Worm (Caenorhabditis elegans): ENCODE results near the gene F38B6.6.

The F38B6.6 gene

ce11 chrX:6689985-6690384, at the start of gene F38B6.6:
Gene F38B6.6 (minus strand): TSS chrX:6690085.
- TF ChIP-seq F16B12.6 (tag; optimal IDR thresholded peaks at IDR 0.05): no peak
- TF ChIP-seq fkh-10 (GFP tag; optimal IDR thresholded peaks at IDR 0.05): peak; percentile 40

DNA sequence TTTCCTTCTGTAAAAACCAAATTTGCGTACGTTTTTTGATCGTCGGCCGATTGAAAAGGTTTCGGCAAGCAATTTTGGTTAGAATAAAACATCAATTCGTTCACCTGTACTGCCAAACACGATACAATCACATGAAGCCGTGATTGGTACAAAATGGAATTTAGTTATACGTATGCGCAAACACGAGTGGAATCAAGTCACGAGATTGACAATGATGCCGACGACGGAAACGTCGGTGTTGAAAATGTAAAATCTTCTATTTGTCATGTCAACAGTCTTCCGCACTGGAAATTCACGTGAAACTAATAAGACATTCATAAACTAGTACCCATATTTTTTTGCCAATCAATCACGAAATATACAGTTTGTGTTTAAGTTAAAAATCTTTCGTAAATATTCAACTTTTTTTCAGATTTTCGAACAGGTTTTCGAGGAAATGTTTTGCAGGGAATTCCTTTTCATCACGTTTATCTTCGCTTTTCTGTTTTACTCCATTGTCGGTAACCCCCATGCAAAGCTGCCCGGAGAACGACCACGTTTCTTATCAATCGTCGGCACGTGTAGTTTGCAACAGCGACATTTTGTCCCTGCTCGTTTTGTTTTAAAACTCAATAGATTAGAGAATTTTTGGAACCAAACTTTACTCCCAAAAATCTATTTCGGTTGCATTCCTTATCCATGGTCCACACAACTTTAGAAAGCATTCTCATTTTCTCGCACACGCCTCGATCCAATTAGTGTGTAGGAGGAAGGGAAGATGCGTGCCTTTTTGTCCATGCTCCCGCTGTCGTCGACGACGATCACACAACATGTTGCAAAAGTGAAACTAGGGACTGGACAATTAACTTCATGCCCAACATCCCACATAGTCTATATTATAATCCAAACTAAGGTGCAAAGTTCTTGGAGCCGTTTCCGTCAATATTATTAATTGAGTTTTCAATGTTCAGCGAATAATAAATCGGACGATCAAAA, 49.4 kb upstream of the F38B6.6 start:
- TF ChIP-seq unc-86 (tag; optimal IDR thresholded peaks at IDR 0.05) (no peak), nhr-19 (GFP tag; conservative IDR thresholded peaks at IDR 0.05) (peak; percentile 63), pqm-1 (tag; optimal IDR thresholded peaks at IDR 0.05) (no peak), tlp-1 (tag; optimal IDR thresholded peaks at IDR 0.05) (no peak), nhr-90 (tag; optimal IDR thresholded peaks at IDR 0.05; ENCODE audit: poor library complexity) (peak; percentile 58), mep-1 (tag; optimal IDR thresholded peaks at IDR 0.05) (peak; percentile 48), elt-2 (tag; optimal IDR thresholded peaks at IDR 0.05) (peak; percentile 75), ama-1 (optimal IDR thresholded peaks at IDR 0.05) (no peak), nhr-84 (tag; optimal IDR thresholded peaks at IDR 0.05) (no peak), lin-39 (tag; optimal IDR thresholded peaks at IDR 0.05) (no peak), aha-1 (tag; optimal IDR thresholded peaks at IDR 0.05) (no peak), xbp-1 (tag; optimal IDR thresholded peaks at IDR 0.05) (peak; percentile 40), rnt-1 (tag; optimal IDR thresholded peaks at IDR 0.05) (no peak), nhr-47 (tag; optimal IDR thresholded peaks at IDR 0.05) (peak; percentile 42), dpl-1 (GFP tag; optimal IDR thresholded peaks at IDR 0.05) (peak in 1 of 3 experiments; percentile 9), lin-15B (tag; optimal IDR thresholded peaks at IDR 0.05) (no peak), grh-1 (GFP tag; IDR thresholded peaks at IDR 0.05) (peak; percentile 60; the same call in 1 of the 2 replicates), ceh-8 (GFP tag; optimal IDR thresholded peaks at IDR 0.05) (no peak), vab-15 (tag; optimal IDR thresholded peaks at IDR 0.05) (peak; percentile 78), snpc-4 (tag; optimal IDR thresholded peaks at IDR 0.05) (no peak), fos-1 (tag; optimal IDR thresholded peaks at IDR 0.05) (no peak), nhr-76 (tag; optimal IDR thresholded peaks at IDR 0.05) (no peak), sptf-1 (tag; optimal IDR thresholded peaks at IDR 0.05) (no peak), hlh-4 (tag; optimal IDR thresholded peaks at IDR 0.05) (no peak), lin-13 (GFP tag; optimal IDR thresholded peaks at IDR 0.05) (peak; percentile 19), mab-9 (GFP tag; IDR thresholded peaks at IDR 0.05) (no peak), efl-3 (GFP tag; optimal IDR thresholded peaks at IDR 0.05) (no peak), irx-1 (tag; optimal IDR thresholded peaks at IDR 0.05) (peak; percentile 61), sup-37 (GFP tag; optimal IDR thresholded peaks at IDR 0.05) (no peak), fkh-8 (tag; optimal IDR thresholded peaks at IDR 0.05) (peak; percentile 28), snu-23 (GFP tag; optimal IDR thresholded peaks at IDR 0.05) (peak; percentile 75), Y116A8C.19 (tag; optimal IDR thresholded peaks at IDR 0.05; ENCODE audit: borderline replicate concordance) (no peak), nhr-237 (tag; optimal IDR thresholded peaks at IDR 0.05) (no peak), ceh-88 (GFP tag; IDR thresholded peaks at IDR 0.05) (peak; percentile 36; the same call in 1 of the 2 replicates), mdl-1 (tag; optimal IDR thresholded peaks at IDR 0.05) (peak in 1 of 2 experiments; percentile 15), lsy-2 (tag; optimal IDR thresholded peaks at IDR 0.05) (peak; percentile 18 to 43), nhr-71 (tag; optimal IDR thresholded peaks at IDR 0.05) (peak; percentile 88), C16A3.4 (tag; optimal IDR thresholded peaks at IDR 0.05) (peak; percentile 40), nhr-11 (tag; optimal IDR thresholded peaks at IDR 0.05) (no peak), ces-1 (GFP tag; optimal IDR thresholded peaks at IDR 0.05) (no peak), mef-2 (tag; optimal IDR thresholded peaks at IDR 0.05) (peak; percentile 12), isw-1 (GFP tag; IDR thresholded peaks at IDR 0.05) (no peak), pax-3 (tag; optimal IDR thresholded peaks at IDR 0.05) (no peak), C34B4.2 (tag; optimal IDR thresholded peaks at IDR 0.05) (no peak), tbx-2 (tag; optimal IDR thresholded peaks at IDR 0.05) (peak; percentile 59), ceh-63 (GFP tag; optimal IDR thresholded peaks at IDR 0.05) (no peak), hlh-17 (GFP tag; optimal IDR thresholded peaks at IDR 0.05; ENCODE audit: borderline replicate concordance) (no peak)

Data from whole organism, L1 larva.